Fruit fly (Drosophila melanogaster) whole organism, prepupa: ENCODE results near the gene CG6769.
A peak's percentile ranks its signal among the peaks of the same experiment; 100 is the strongest.

ENCODE experiments used
- Blimp-1 ChIP-seq: fragments of 200-800 bp; sonication (Bioruptor generic); optimal IDR thresholded peaks from 3 replicates; lab custom pipeline; 2017; ENCODE audit warnings: missing biosample characterization, missing genetic modification characterization, mild to moderate bottlenecking, moderate library complexity, missing genetic modification reagents
- CG10669 ChIP-seq: fragments of 200-800 bp; sonication (Bioruptor generic); optimal IDR thresholded peaks from 3 replicates; lab custom pipeline; 2018; ENCODE audit warnings: missing biosample characterization, mild to moderate bottlenecking, missing genetic modification characterization, moderate library complexity
- CG11294 ChIP-seq: fragments of 200-800 bp; sonication (Bioruptor generic); IDR thresholded peaks from 2 replicates; pipeline ENCODE4 v1.3.6; 2022; ENCODE audit warnings: missing biosample characterization, missing genetic modification characterization
- CG11762 ChIP-seq: fragments of 200-800 bp; sonication (Bioruptor generic); optimal IDR thresholded peaks from 3 replicates; lab custom pipeline; 2016; ENCODE audit warnings: missing biosample characterization, missing genetic modification characterization; ENCODE audit not compliant: insufficient read depth
- CG1621 ChIP-seq: fragments of 200-800 bp; sonication (Bioruptor generic); optimal IDR thresholded peaks from 3 replicates; lab custom pipeline; 2018; ENCODE audit warnings: missing biosample characterization, mild to moderate bottlenecking, missing genetic modification characterization
- CG16779 ChIP-seq: fragments of 200-800 bp; sonication (Bioruptor generic); optimal IDR thresholded peaks from 3 replicates; lab custom pipeline; 2017; ENCODE audit warnings: missing biosample characterization, mild to moderate bottlenecking, missing genetic modification characterization
- CG3032 ChIP-seq: fragments of 200-800 bp; optimal IDR thresholded peaks from 2 replicates; lab custom pipeline; 2019; ENCODE audit warnings: missing biosample characterization, mild to moderate bottlenecking, missing genetic modification characterization, moderate library complexity
- CG32006 ChIP-seq: fragments of 200-800 bp; sonication (Bioruptor generic); optimal IDR thresholded peaks from 3 replicates; lab custom pipeline; 2017; ENCODE audit warnings: missing biosample characterization, mild to moderate bottlenecking, missing genetic modification characterization
- CG4318 ChIP-seq: fragments of 200-800 bp; sonication (Bioruptor generic); optimal IDR thresholded peaks from 3 replicates; lab custom pipeline; 2017; ENCODE audit warnings: missing biosample characterization, mild to moderate bottlenecking, missing genetic modification characterization
- CG6163 ChIP-seq: fragments of 200-800 bp; sonication (Bioruptor generic); IDR thresholded peaks from 3 replicates; pipeline ENCODE4 v1.3.6; 2022; ENCODE audit warnings: missing biosample characterization, missing genetic modification characterization
- CG6792 ChIP-seq: fragments of 200-800 bp; sonication (Bioruptor generic); optimal IDR thresholded peaks from 3 replicates; lab custom pipeline; 2016; ENCODE audit warnings: missing biosample characterization, missing genetic modification characterization
- CG6854 ChIP-seq: fragments of 200-800 bp; sonication (Bioruptor generic); optimal IDR thresholded peaks from 2 replicates; lab custom pipeline; 2017; ENCODE audit warnings: missing biosample characterization, mild to moderate bottlenecking, missing genetic modification characterization
- CG8119 ChIP-seq: fragments of 200-800 bp; sonication (Bioruptor generic); IDR thresholded peaks from 3 replicates; pipeline ENCODE4 v1.3.6; 2022; ENCODE audit warnings: missing biosample characterization, missing genetic modification characterization
- CG8319 ChIP-seq: fragments of 200-800 bp; sonication (Bioruptor generic); optimal IDR thresholded peaks from 3 replicates; lab custom pipeline; 2016; ENCODE audit warnings: missing biosample characterization, missing genetic modification characterization
- Eip75B ChIP-seq: fragments of 200-800 bp; sonication (Bioruptor generic); optimal IDR thresholded peaks from 3 replicates; lab custom pipeline; 2016; ENCODE audit warnings: missing biosample characterization, missing genetic modification characterization
- Ets96B ChIP-seq: fragments of 200-800 bp; optimal IDR thresholded peaks from 2 replicates; lab custom pipeline; 2019; ENCODE audit warnings: missing biosample characterization, mild to moderate bottlenecking, missing genetic modification characterization, moderate library complexity
- Hr38 ChIP-seq: sonication (Bioruptor generic); optimal IDR thresholded peaks from 2 replicates; lab custom pipeline; 2016; ENCODE audit warnings: missing biosample characterization, missing genetic modification characterization
- Hr39 ChIP-seq: fragments of 200-800 bp; sonication (Bioruptor generic); optimal IDR thresholded peaks from 2 replicates; lab custom pipeline; 2016; ENCODE audit warnings: missing biosample characterization, missing genetic modification characterization
- Hr4 ChIP-seq: fragments of 200-800 bp; sonication (Bioruptor generic); optimal IDR thresholded peaks from 3 replicates; lab custom pipeline; 2016; ENCODE audit warnings: missing biosample characterization, missing genetic modification characterization
- Met ChIP-seq: fragments of 200-800 bp; sonication (Bioruptor generic); optimal IDR thresholded peaks from 3 replicates; lab custom pipeline; 2016; ENCODE audit warnings: missing biosample characterization, missing genetic modification characterization
- Sox102F ChIP-seq: fragments of 200-800 bp; sonication (Bioruptor generic); optimal IDR thresholded peaks from 2 replicates; lab custom pipeline; 2016; ENCODE audit warnings: missing biosample characterization, mild to moderate bottlenecking, missing genetic modification characterization
- Sox14 ChIP-seq: fragments of 200-800 bp; sonication (Bioruptor generic); optimal IDR thresholded peaks from 3 replicates; lab custom pipeline; 2016; ENCODE audit warnings: missing biosample characterization, missing genetic modification characterization
- Sox15 ChIP-seq: fragments of 200-800 bp; sonication (Bioruptor generic); optimal IDR thresholded peaks from 3 replicates; lab custom pipeline; 2016; ENCODE audit warnings: missing biosample characterization, missing genetic modification characterization
- achi ChIP-seq: fragments of 200-800 bp; sonication (Bioruptor generic); optimal IDR thresholded peaks from 3 replicates; lab custom pipeline; 2016; ENCODE audit warnings: missing biosample characterization, missing genetic modification characterization
- acj6 ChIP-seq: fragments of 200-800 bp; sonication (Bioruptor generic); optimal IDR thresholded peaks from 3 replicates; lab custom pipeline; 2016; ENCODE audit warnings: missing biosample characterization, missing genetic modification characterization
- dac ChIP-seq: fragments of 200-800 bp; sonication (Bioruptor generic); optimal IDR thresholded peaks from 2 replicates; lab custom pipeline; 2017; ENCODE audit warnings: missing biosample characterization, mild to moderate bottlenecking, missing genetic modification characterization
- dsx ChIP-seq: fragments of 200-800 bp; optimal IDR thresholded peaks from 3 replicates; lab custom pipeline; 2019; ENCODE audit warnings: missing biosample characterization, mild to moderate bottlenecking, missing genetic modification characterization, moderate library complexity; ENCODE audit not compliant: poor library complexity, severe bottlenecking
- eg ChIP-seq: fragments of 200-800 bp; sonication (Bioruptor generic); IDR thresholded peaks from 3 replicates; pipeline ENCODE4 v1.3.6; 2022; ENCODE audit warnings: missing biosample characterization, missing genetic modification characterization
- esn ChIP-seq: fragments of 200-800 bp; sonication (Bioruptor generic); optimal IDR thresholded peaks from 2 replicates; lab custom pipeline; 2016; ENCODE audit warnings: missing biosample characterization, mild to moderate bottlenecking, missing genetic modification characterization, moderate library complexity
- fd59A ChIP-seq: fragments of 200-800 bp; sonication (Bioruptor generic); optimal IDR thresholded peaks from 2 replicates; lab custom pipeline; 2017; ENCODE audit warnings: missing biosample characterization, mild to moderate bottlenecking, missing genetic modification characterization, missing genetic modification reagents
- fd85E ChIP-seq: fragments of 200-800 bp; sonication (Bioruptor generic); optimal IDR thresholded peaks from 3 replicates; lab custom pipeline; 2016; ENCODE audit warnings: missing biosample characterization, missing genetic modification characterization
- fkh ChIP-seq: fragments of 200-800 bp; sonication (Bioruptor generic); optimal IDR thresholded peaks from 3 replicates; lab custom pipeline; 2017; ENCODE audit warnings: missing biosample characterization, mild to moderate bottlenecking, missing genetic modification characterization, moderate library complexity
- net ChIP-seq: fragments of 200-800 bp; sonication (Bioruptor generic); optimal IDR thresholded peaks from 3 replicates; lab custom pipeline; 2016; ENCODE audit warnings: missing biosample characterization, missing genetic modification characterization
- pdm3 ChIP-seq: fragments of 200-800 bp; sonication (Bioruptor generic); optimal IDR thresholded peaks from 3 replicates; lab custom pipeline; 2016; ENCODE audit warnings: missing biosample characterization, missing genetic modification characterization
- spab ChIP-seq: fragments of 200-800 bp; sonication (Bioruptor generic); optimal IDR thresholded peaks from 2 replicates; lab custom pipeline; 2017; ENCODE audit warnings: missing biosample characterization, mild to moderate bottlenecking, missing genetic modification characterization, missing genetic modification reagents
- svp ChIP-seq: fragments of 200-800 bp; sonication (Bioruptor generic); peaks from one replicate; lab custom pipeline; 2016; ENCODE audit warnings: missing biosample characterization, missing genetic modification characterization
- topi ChIP-seq: fragments of 200-800 bp; sonication (Bioruptor generic); optimal IDR thresholded peaks from 3 replicates; lab custom pipeline; 2016; ENCODE audit warnings: missing biosample characterization, missing genetic modification characterization
- vri ChIP-seq: fragments of 200-800 bp; sonication (Bioruptor generic); optimal IDR thresholded peaks from 3 replicates; lab custom pipeline; 2016; ENCODE audit warnings: missing biosample characterization, mild to moderate bottlenecking, missing genetic modification characterization

CG6769 gene

DNA sequence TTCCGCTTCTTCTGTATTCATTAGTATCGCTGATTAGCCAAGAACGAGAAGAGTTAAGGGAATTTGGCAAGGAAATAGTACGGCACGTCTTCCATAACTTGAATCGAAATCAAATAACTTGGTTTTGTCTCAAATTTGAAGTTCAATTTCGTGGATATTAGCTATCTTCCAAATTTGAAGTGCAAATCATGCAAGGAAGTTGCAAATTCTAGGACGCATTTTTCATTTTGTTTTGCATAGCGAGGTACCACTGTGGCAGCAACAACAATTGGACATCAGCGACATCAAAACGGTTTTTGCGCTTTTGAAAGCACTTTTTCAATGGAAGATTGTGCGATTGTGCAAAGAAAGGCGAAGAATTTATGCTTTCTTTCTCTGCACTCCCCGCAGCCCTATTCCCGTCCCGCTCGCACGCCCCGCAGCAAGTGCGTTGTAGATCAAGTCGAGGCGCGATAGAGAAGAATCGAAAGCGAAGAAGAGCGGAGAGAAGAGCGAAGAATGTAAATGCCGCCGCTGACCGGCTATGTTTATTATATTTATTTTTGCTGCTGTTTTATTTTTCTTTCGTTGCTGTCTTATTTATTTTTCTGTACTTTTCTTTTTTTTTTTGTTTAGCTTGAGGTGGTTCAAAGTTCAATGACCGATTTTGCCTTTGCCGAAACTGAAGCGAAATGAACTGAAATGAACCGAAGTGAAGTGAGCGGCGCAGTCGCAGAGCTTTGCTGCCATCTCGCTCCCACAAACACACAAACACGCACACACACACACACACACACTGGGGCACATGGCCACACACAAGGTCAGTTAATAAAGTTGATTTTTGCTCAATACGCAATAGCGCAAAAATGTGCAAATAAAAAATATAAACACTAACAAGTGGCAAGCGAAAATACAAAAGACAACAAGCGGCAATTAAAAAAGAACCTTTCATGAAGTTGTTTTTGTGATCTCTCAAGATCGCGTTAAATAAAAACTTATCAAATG is 20.6 kb downstream of the CG6769 start (continued):
- no peak for TF ChIP-seq spab (GFP tag; lab: Kevin White, UChicago)
- TF ChIP-seq vri (GFP tag; lab: Kevin White, UChicago) = peak; percentile 48
- peak; percentile 16 for TF ChIP-seq Ets96B (tag; lab: Kevin White, UChicago)
- TF ChIP-seq esn (GFP tag; lab: Kevin White, UChicago) = peak; percentile 78
- peak; percentile 65 for TF ChIP-seq net (GFP tag; lab: Kevin White, UChicago)
- peak; percentile 80 for TF ChIP-seq pdm3 (GFP tag; lab: Kevin White, UChicago)
- peak; percentile 81 for TF ChIP-seq CG11294 (GFP tag; lab: Robert Waterston, UW)
- peak; percentile 15 for TF ChIP-seq dac (GFP tag; lab: Kevin White, UChicago)
- no peak for TF ChIP-seq CG16779
- no peak for TF ChIP-seq Eip75B (GFP tag; lab: Kevin White, UChicago)
- TF ChIP-seq fd85E = no peak
- TF ChIP-seq CG1621 (tag; lab: Kevin White, UChicago) = peak; percentile 14
- no peak for TF ChIP-seq CG6854 (GFP tag; lab: Kevin White, UChicago)
- peak; percentile 58 for TF ChIP-seq CG6792
- peak; percentile 77 for TF ChIP-seq Met (GFP tag; lab: Kevin White, UChicago)
- TF ChIP-seq Hr4 (GFP tag; lab: Kevin White, UChicago) = peak; percentile 85
- peak; percentile 14 for TF ChIP-seq fkh (GFP tag; lab: Kevin White, UChicago)
- TF ChIP-seq eg (GFP tag; lab: Robert Waterston, UW) = peak; percentile 85
- no peak for TF ChIP-seq CG3032 (tag; lab: Kevin White, UChicago)
- peak; percentile 96 for TF ChIP-seq svp (GFP tag; lab: Kevin White, UChicago)
- TF ChIP-seq Sox15 (GFP tag; lab: Kevin White, UChicago) = peak; percentile 44
- peak; percentile 67 for TF ChIP-seq acj6 (GFP tag; lab: Kevin White, UChicago)
- peak; percentile 25 for TF ChIP-seq CG11762 (GFP tag; lab: Kevin White, UChicago)
- TF ChIP-seq Hr38 (GFP tag; lab: Kevin White, UChicago) = no peak
- peak; percentile 57 for TF ChIP-seq CG4318 (GFP tag; lab: Kevin White, UChicago)

- TF ChIP-seq CG1621 (tag; lab: Kevin White, UChicago) = no peak
- no peak for TF ChIP-seq eg (GFP tag; lab: Robert Waterston, UW)
- no peak for TF ChIP-seq achi (GFP tag; lab: Kevin White, UChicago)
- no peak for TF ChIP-seq vri (GFP tag; lab: Kevin White, UChicago)
- no peak for TF ChIP-seq Sox102F (GFP tag; lab: Kevin White, UChicago)
- TF ChIP-seq CG10669 (GFP tag; lab: Kevin White, UChicago) = no peak
- no peak for TF ChIP-seq CG32006 (GFP tag; lab: Kevin White, UChicago)
- no peak for TF ChIP-seq Met (GFP tag; lab: Kevin White, UChicago)
- no peak for TF ChIP-seq CG3032 (tag; lab: Kevin White, UChicago)
- no peak for TF ChIP-seq Blimp-1 (GFP tag; lab: Kevin White, UChicago)
- TF ChIP-seq pdm3 (GFP tag; lab: Kevin White, UChicago) = no peak
- no peak for TF ChIP-seq fd59A (GFP tag; lab: Kevin White, UChicago)
Observed at dm6 chrX:17882769-17883168, 22.0 kb downstream of the CG6769 start.

- TF ChIP-seq Sox15 (GFP tag; lab: Kevin White, UChicago) (no peak), vri (GFP tag; lab: Kevin White, UChicago) (no peak), topi (GFP tag; lab: Kevin White, UChicago) (no peak), Hr4 (GFP tag; lab: Kevin White, UChicago) (no peak), CG8319 (GFP tag; lab: Kevin White, UChicago) (no peak), Sox14 (GFP tag; lab: Kevin White, UChicago) (no peak), Blimp-1 (GFP tag; lab: Kevin White, UChicago) (no peak), CG1621 (tag; lab: Kevin White, UChicago) (no peak), Met (GFP tag; lab: Kevin White, UChicago) (no peak), Hr39 (GFP tag; lab: Kevin White, UChicago) (no peak), fd85E (no peak), CG10669 (GFP tag; lab: Kevin White, UChicago) (no peak), CG8119 (GFP tag; lab: Robert Waterston, UW) (no peak), dsx (GFP tag; lab: Kevin White, UChicago) (no peak), CG6163 (GFP tag; lab: Robert Waterston, UW) (no peak), svp (GFP tag; lab: Kevin White, UChicago) (no peak), net (GFP tag; lab: Kevin White, UChicago) (no peak)
Observed at dm6 chrX:17883418-17883817, 22.6 kb downstream of the CG6769 start, which contains the start of gene CG12985. Gene CG12985, plus strand, starts transcription at chrX:17883718.
